Worm (Caenorhabditis elegans) whole organism, L4 larva: ENCODE measurements around the gene F34D6.1.

Experiments
- madf-9 ChIP-seq: fragments of 200-800 bp; sonication (Bioruptor generic); conservative IDR thresholded peaks from 2 replicates; pipeline ENCODE4 v1.3.6; 2022; ENCODE audit warnings: missing genetic modification reagents, missing genetic modification characterization, missing compliant biosample characterization
- mdl-1 ChIP-seq, 2 experiments: fragments of 150-350 bp in 1 of 2; sonication (generic microtip) in 1 of 2; optimal IDR thresholded peaks; 2 replicates each; lab custom pipeline; 2014 to 2017; ENCODE audit warnings: missing biosample characterization in 2 of 2, missing genetic modification characterization in 2 of 2

- TF ChIP-seq mdl-1 (tag; optimal IDR thresholded peaks at IDR 0.05; lab: Kevin White, UChicago) (no peak), madf-9 (GFP tag; lab: Robert Waterston, UW) (no peak)
These were observed 28.9 kb upstream of the F34D6.1 start, which contains the start of gene T05A8.1 for ce11 chrII:2709942-2710341.
